Worm (Caenorhabditis elegans) whole organism, mixed stage, embryonic: Measurements from ENCODE around the gene irk-1.

Experiments used
- M03D4.4 ChIP-seq: sonication (generic microtip); optimal IDR thresholded peaks from 2 replicates; lab custom pipeline; 2017; ENCODE audit warnings: mild to moderate bottlenecking, missing genetic modification characterization, missing compliant biosample characterization
- bed-3 ChIP-seq: fragments of 200-800 bp; sonication (Bioruptor generic); optimal IDR thresholded peaks from 3 replicates; lab custom pipeline; 2018; ENCODE audit warnings: mild to moderate bottlenecking, missing genetic modification characterization, moderate library complexity, missing compliant biosample characterization
- blmp-1 ChIP-seq: fragments of 150-350 bp; optimal IDR thresholded peaks from 2 replicates; lab custom pipeline; 2014; ENCODE audit warnings: missing biosample characterization, missing genetic modification characterization
- ceh-39 ChIP-seq: fragments of 150-350 bp; optimal IDR thresholded peaks from 2 replicates; lab custom pipeline; 2014; ENCODE audit warnings: missing biosample characterization, missing genetic modification characterization
- ceh-43 ChIP-seq: fragments of 200-800 bp; sonication (Bioruptor generic); optimal IDR thresholded peaks from 2 replicates; lab custom pipeline; 2018; ENCODE audit warnings: mild to moderate bottlenecking, missing genetic modification characterization, moderate library complexity, missing compliant biosample characterization
- ceh-83 ChIP-seq: fragments of 200-800 bp; sonication (Bioruptor generic); optimal IDR thresholded peaks from 2 replicates; lab custom pipeline; 2018; ENCODE audit warnings: mild to moderate bottlenecking, missing genetic modification characterization, missing compliant biosample characterization
- ces-1 ChIP-seq: fragments of 150-350 bp; optimal IDR thresholded peaks from 2 replicates; lab custom pipeline; 2014; ENCODE audit warnings: missing biosample characterization, missing genetic modification reagents, missing genetic modification characterization
- cnd-1 ChIP-seq: fragments of 200-800 bp; sonication (Bioruptor generic); optimal IDR thresholded peaks from 2 replicates; lab custom pipeline; 2018; ENCODE audit warnings: mild to moderate bottlenecking, missing genetic modification characterization, missing compliant biosample characterization
- drap-1 ChIP-seq: fragments of 200-800 bp; sonication (Bioruptor generic); optimal IDR thresholded peaks from 3 replicates; lab custom pipeline; 2018; ENCODE audit warnings: mild to moderate bottlenecking, missing genetic modification characterization, missing compliant biosample characterization
- elt-1 ChIP-seq: sonication (generic microtip); optimal IDR thresholded peaks from 2 replicates; lab custom pipeline; 2017; ENCODE audit warnings: missing genetic modification characterization, mild to moderate bottlenecking, missing compliant biosample characterization, antibody characterized with exemption, moderate library complexity, borderline replicate concordance; ENCODE audit not compliant: insufficient read depth
- elt-3 ChIP-seq: fragments of 150-350 bp; optimal IDR thresholded peaks from 2 replicates; lab custom pipeline; 2014; ENCODE audit warnings: missing biosample characterization, missing genetic modification characterization
- flh-1 ChIP-seq: fragments of 200-800 bp; sonication (Bioruptor generic); optimal IDR thresholded peaks from 2 replicates; lab custom pipeline; 2018; ENCODE audit warnings: mild to moderate bottlenecking, missing genetic modification characterization, moderate library complexity, missing compliant biosample characterization
- ham-2 ChIP-seq: fragments of 200-800 bp; sonication (Bioruptor generic); optimal IDR thresholded peaks from 2 replicates; lab custom pipeline; 2018; ENCODE audit warnings: mild to moderate bottlenecking, missing genetic modification characterization, missing compliant biosample characterization
- hlh-1 ChIP-seq: fragments of 150-350 bp; optimal IDR thresholded peaks from 2 replicates; lab custom pipeline; 2014; ENCODE audit warnings: missing biosample characterization, missing genetic modification reagents, missing genetic modification characterization
- lin-13 ChIP-seq: fragments of 150-350 bp; optimal IDR thresholded peaks from 2 replicates; lab custom pipeline; 2014; ENCODE audit warnings: missing biosample characterization, missing genetic modification characterization
- lin-32 ChIP-seq: fragments of 200-800 bp; sonication (Bioruptor generic); optimal IDR thresholded peaks from 2 replicates; lab custom pipeline; 2018; ENCODE audit warnings: mild to moderate bottlenecking, missing genetic modification characterization, missing compliant biosample characterization
- lsy-2 ChIP-seq: fragments of 150-350 bp; optimal IDR thresholded peaks from 2 replicates; lab custom pipeline; 2014; ENCODE audit warnings: missing biosample characterization, missing genetic modification characterization
- mab-5 ChIP-seq: fragments of 150-350 bp; optimal IDR thresholded peaks from 2 replicates; lab custom pipeline; 2014; ENCODE audit warnings: missing biosample characterization, missing genetic modification characterization
- mep-1 ChIP-seq: fragments of 150-350 bp; optimal IDR thresholded peaks from 2 replicates; lab custom pipeline; 2017; ENCODE audit warnings: missing biosample characterization, missing genetic modification reagents, missing genetic modification characterization, inconsistent platforms
- mls-2 ChIP-seq: sonication (generic microtip); optimal IDR thresholded peaks from 2 replicates; lab custom pipeline; 2016; ENCODE audit warnings: mild to moderate bottlenecking, missing genetic modification characterization, moderate library complexity, missing compliant biosample characterization
- nhr-12 ChIP-seq: fragments of 150-350 bp; optimal IDR thresholded peaks from 2 replicates; lab custom pipeline; 2014; ENCODE audit warnings: missing biosample characterization, missing genetic modification characterization
- nhr-2 ChIP-seq: fragments of 150-350 bp; optimal IDR thresholded peaks from 2 replicates; lab custom pipeline; 2014; ENCODE audit warnings: missing biosample characterization, missing genetic modification characterization
- nhr-237 ChIP-seq: fragments of 150-350 bp; optimal IDR thresholded peaks from 2 replicates; lab custom pipeline; 2014; ENCODE audit warnings: missing biosample characterization, missing genetic modification characterization
- nhr-28 ChIP-seq: fragments of 150-350 bp; optimal IDR thresholded peaks from 2 replicates; lab custom pipeline; 2014; ENCODE audit warnings: missing biosample characterization, missing genetic modification characterization
- nhr-76 ChIP-seq: sonication (generic microtip); optimal IDR thresholded peaks from 2 replicates; lab custom pipeline; 2017; ENCODE audit warnings: missing biosample characterization, missing genetic modification characterization
- pha-4 ChIP-seq: fragments of 150-350 bp; optimal IDR thresholded peaks from 2 replicates; lab custom pipeline; 2018; ENCODE audit warnings: missing biosample characterization, missing genetic modification reagents, missing genetic modification characterization
- sem-2 ChIP-seq: fragments of 200-800 bp; sonication (Bioruptor generic); optimal IDR thresholded peaks from 2 replicates; lab custom pipeline; 2018; ENCODE audit warnings: mild to moderate bottlenecking, missing genetic modification characterization, missing compliant biosample characterization
- snpc-4 ChIP-seq: fragments of 150-350 bp; optimal IDR thresholded peaks from 2 replicates; lab custom pipeline; 2014; ENCODE audit warnings: missing biosample characterization, missing genetic modification characterization
- sptf-1 ChIP-seq: sonication (generic microtip); optimal IDR thresholded peaks from 2 replicates; lab custom pipeline; 2017; ENCODE audit warnings: mild to moderate bottlenecking, missing genetic modification characterization, moderate library complexity, missing compliant biosample characterization
- tbx-8 ChIP-seq: fragments of 200-800 bp; sonication (Bioruptor generic); optimal IDR thresholded peaks from 2 replicates; lab custom pipeline; 2018; ENCODE audit warnings: mild to moderate bottlenecking, missing genetic modification characterization, moderate library complexity, missing compliant biosample characterization
- unc-120 ChIP-seq: sonication (generic microtip); optimal IDR thresholded peaks from 2 replicates; lab custom pipeline; 2017; ENCODE audit warnings: missing genetic modification characterization, missing compliant biosample characterization; ENCODE audit not compliant: poor library complexity, severe bottlenecking
- unc-39 ChIP-seq: fragments of 150-350 bp; optimal IDR thresholded peaks from 2 replicates; lab custom pipeline; 2014; ENCODE audit warnings: missing biosample characterization, missing genetic modification characterization
- unc-62 ChIP-seq: fragments of 150-350 bp; optimal IDR thresholded peaks from 2 replicates; lab custom pipeline; 2014; ENCODE audit warnings: missing biosample characterization, missing genetic modification reagents, missing genetic modification characterization
- zip-8 ChIP-seq: fragments of 150-350 bp; optimal IDR thresholded peaks from 2 replicates; lab custom pipeline; 2014; ENCODE audit warnings: missing biosample characterization, missing genetic modification characterization
- ztf-11 ChIP-seq: fragments of 150-350 bp; optimal IDR thresholded peaks from 2 replicates; lab custom pipeline; 2014; ENCODE audit warnings: missing biosample characterization, missing genetic modification characterization

The irk-1 gene

ce11 chrX:6742891-6743290 lies 35.0 kb downstream of the irk-1 start:
- TF ChIP-seq unc-120 (tag; lab: Kevin White, UChicago) (peak; percentile 5), nhr-12 (tag; lab: Kevin White, UChicago) (no peak)
- TF ChIP-seq, all 35 proteins: peak for 1

- TF ChIP-seq pha-4 (tag; lab: Kevin White, UChicago) (peak; percentile 98), elt-1 (tag; lab: Kevin White, UChicago) (peak; percentile 81), bed-3 (GFP tag; lab: Kevin White, UChicago) (peak; percentile 46), lin-13 (tag; lab: Kevin White, UChicago) (peak; percentile 72), ham-2 (GFP tag; lab: Kevin White, UChicago) (peak; percentile 100), sem-2 (GFP tag; lab: Kevin White, UChicago) (no peak), ztf-11 (tag; lab: Kevin White, UChicago) (peak; percentile 76), sptf-1 (peak; percentile 89), cnd-1 (no peak), elt-3 (tag; lab: Kevin White, UChicago) (peak; percentile 65), mep-1 (peak; percentile 35), ceh-39 (tag; lab: Kevin White, UChicago) (no peak), drap-1 (GFP tag; lab: Kevin White, UChicago) (peak; percentile 76), nhr-237 (tag; lab: Kevin White, UChicago) (peak; percentile 64), zip-8 (tag; lab: Kevin White, UChicago) (peak; percentile 38), blmp-1 (tag; lab: Kevin White, UChicago) (peak; percentile 11), nhr-12 (tag; lab: Kevin White, UChicago) (no peak), nhr-28 (tag; lab: Kevin White, UChicago) (no peak), lsy-2 (tag; lab: Kevin White, UChicago) (peak; percentile 51), hlh-1 (peak; percentile 23), ces-1 (peak; percentile 39), lin-32 (no peak), unc-120 (tag; lab: Kevin White, UChicago) (peak; percentile 80), unc-39 (tag; lab: Kevin White, UChicago) (peak; percentile 81), flh-1 (no peak), snpc-4 (tag; lab: Kevin White, UChicago) (no peak), unc-62 (GFP tag; lab: Kevin White, UChicago) (peak; percentile 51), ceh-83 (GFP tag; lab: Kevin White, UChicago) (peak; percentile 67), ceh-43 (GFP tag; lab: Kevin White, UChicago) (peak; percentile 60), nhr-2 (tag; lab: Kevin White, UChicago) (peak; percentile 48), nhr-76 (peak; percentile 61), mab-5 (tag; lab: Kevin White, UChicago) (no peak), mls-2 (tag; lab: Kevin White, UChicago) (peak; percentile 82), M03D4.4 (tag; lab: Kevin White, UChicago) (peak; percentile 56), tbx-8 (GFP tag; lab: Kevin White, UChicago) (peak; percentile 65)
Measured at ce11 chrX:6742011-6742683, 35.8 kb downstream of the irk-1 start, which contains the start of gene mdl-1. Gene mdl-1, plus strand, starts transcription at chrX:6742351.

- no peak for TF ChIP-seq lsy-2 (tag; lab: Kevin White, UChicago)
- peak; percentile 52 for TF ChIP-seq unc-62 (GFP tag; lab: Kevin White, UChicago)
Measured at ce11 chrX:6741532-6741931, 36.4 kb downstream of the irk-1 start.

ce11 chrX:6740983-6741365 lies 36.9 kb downstream of the irk-1 start:
- TF ChIP-seq elt-1 (tag; lab: Kevin White, UChicago) (no peak), nhr-12 (tag; lab: Kevin White, UChicago) (no peak), hlh-1 (no peak), snpc-4 (tag; lab: Kevin White, UChicago) (no peak), sem-2 (GFP tag; lab: Kevin White, UChicago) (no peak), ham-2 (GFP tag; lab: Kevin White, UChicago) (no peak), zip-8 (tag; lab: Kevin White, UChicago) (no peak), lin-32 (no peak), blmp-1 (tag; lab: Kevin White, UChicago) (no peak), nhr-2 (tag; lab: Kevin White, UChicago) (no peak), unc-120 (tag; lab: Kevin White, UChicago) (no peak)
